Fruit fly (Drosophila melanogaster) whole organism: Measurements from ENCODE around the gene CG15882.

Source experiments
- CG8478 ChIP-seq: fragments of >200 bp; optimal IDR thresholded peaks from 2 replicates; lab custom pipeline; 2018; ENCODE audit warnings: inconsistent platforms
- Dll ChIP-seq: fragments of >200 bp; optimal IDR thresholded peaks from 2 replicates; lab custom pipeline; 2017
- EcR ChIP-seq, 2 experiments: fragments of >200 bp; optimal IDR thresholded peaks; 2 replicates each; lab custom pipeline; 2017; ENCODE audit warnings: missing biosample characterization in 2 of 2, missing genetic modification characterization in 2 of 2, missing genetic modification reagents in 2 of 2
- pan ChIP-seq: fragments of >200 bp; optimal IDR thresholded peaks from 2 replicates; lab custom pipeline; 2017
- psq ChIP-seq: fragments of >200 bp; optimal IDR thresholded peaks from 2 replicates; lab custom pipeline; 2017
- usp ChIP-seq: fragments of >200 bp; optimal IDR thresholded peaks from 2 replicates; lab custom pipeline; 2017; ENCODE audit warnings: missing biosample characterization, missing genetic modification characterization, mixed read lengths

Gene CG15882

DNA sequence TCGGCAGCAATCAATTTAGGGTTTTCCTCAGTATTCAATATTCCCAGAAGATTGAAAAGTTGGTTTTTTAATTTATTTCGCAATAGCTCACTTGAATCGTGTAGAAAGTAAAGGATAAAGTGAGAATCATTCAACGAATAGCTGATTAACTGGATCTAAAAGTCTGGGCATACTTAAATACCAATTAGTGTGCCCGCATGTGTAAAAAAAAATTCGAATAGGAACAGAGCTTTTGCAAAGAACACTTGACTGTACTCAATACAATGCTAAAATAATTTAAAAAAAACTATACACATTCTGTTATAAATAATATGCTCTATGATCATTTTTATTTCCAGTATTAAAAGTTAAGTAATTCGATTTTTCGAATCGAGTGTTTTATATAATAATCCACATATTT is at the start of gene CG15882:
Gene CG15882 (minus strand): TSS at position 101 of the 400 bp plus-strand sequence.
- TF ChIP-seq Dll: no peak
- TF ChIP-seq EcR (GFP tag; optimal IDR thresholded peaks at IDR 0.05; lab: Kevin White, UChicago): no peak
- TF ChIP-seq usp (GFP tag; lab: Kevin White, UChicago): no peak
- TF ChIP-seq psq: no peak
- TF ChIP-seq CG8478: no peak

DNA sequence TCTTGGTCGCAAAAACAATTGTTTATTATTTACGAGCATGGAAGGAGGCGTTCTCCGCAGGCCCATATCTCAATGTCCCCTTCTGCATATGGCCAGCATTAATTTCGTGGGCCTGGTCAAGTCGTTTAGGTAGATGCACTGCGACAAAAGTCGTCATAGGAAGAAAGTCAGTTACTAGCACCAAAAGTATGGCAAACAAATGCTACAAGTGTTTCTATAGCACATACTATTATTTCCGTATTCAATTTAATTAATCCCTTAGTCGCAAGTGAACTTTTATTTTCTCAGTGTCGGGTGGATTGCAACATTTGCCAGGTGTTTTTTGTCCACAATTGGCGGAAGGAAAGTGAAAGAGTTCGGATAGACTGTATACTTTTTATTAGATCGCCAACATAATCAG is 48.8 kb upstream of the CG15882 start:
- TF ChIP-seq usp (GFP tag; lab: Kevin White, UChicago): no peak
- TF ChIP-seq Dll: no peak
- TF ChIP-seq pan (lab: Kevin White, UChicago): no peak
- TF ChIP-seq psq: no peak
- no peak for TF ChIP-seq CG8478
- no peak for TF ChIP-seq EcR (GFP tag; optimal IDR thresholded peaks at IDR 0.05; lab: Kevin White, UChicago)

DNA sequence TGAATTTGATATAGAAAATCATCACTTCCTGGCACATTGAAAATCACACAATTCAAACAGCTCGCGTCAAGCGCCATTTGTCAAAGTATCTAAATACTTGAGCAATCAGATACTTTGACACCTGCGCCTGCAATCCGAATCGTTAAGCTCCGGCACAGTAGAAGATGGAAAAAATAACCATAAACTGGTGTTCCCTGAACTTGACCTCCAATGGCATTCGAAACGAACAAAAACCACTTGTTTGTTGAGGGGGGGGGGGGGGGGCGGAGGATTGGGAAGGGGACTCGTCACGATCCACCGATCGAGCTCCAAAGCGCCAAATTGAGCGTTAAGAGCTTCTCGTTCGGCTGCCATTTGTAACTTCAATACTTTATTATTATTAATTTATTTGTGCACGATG is 47.7 kb upstream of the CG15882 start:
- TF ChIP-seq EcR (GFP tag; optimal IDR thresholded peaks at IDR 0.05; lab: Kevin White, UChicago) (no peak), pan (lab: Kevin White, UChicago) (no peak)

DNA sequence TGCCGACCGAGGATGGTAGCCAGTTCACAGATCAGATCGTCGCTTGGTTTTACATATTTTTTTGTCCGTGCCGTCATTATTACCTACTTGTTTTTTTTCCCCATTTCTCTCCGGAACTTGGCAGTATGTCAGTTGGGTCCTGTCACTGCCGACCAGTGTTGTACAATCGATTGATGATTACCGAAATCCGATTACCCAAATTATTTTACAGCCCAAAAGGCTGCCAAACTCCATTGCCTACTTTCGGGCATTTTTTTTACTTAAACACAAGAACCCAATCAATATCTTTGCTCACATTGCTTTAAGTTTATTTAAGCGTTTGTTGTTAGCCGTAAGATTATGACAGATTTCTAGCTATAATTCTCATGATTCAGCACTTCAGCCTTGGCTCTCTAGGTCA is 46.6 kb upstream of the CG15882 start, which contains the start of gene Inx5:
Gene Inx5 (minus strand): TSS at position 93 of the 400 bp plus-strand sequence.
- TF ChIP-seq CG8478: no peak

DNA sequence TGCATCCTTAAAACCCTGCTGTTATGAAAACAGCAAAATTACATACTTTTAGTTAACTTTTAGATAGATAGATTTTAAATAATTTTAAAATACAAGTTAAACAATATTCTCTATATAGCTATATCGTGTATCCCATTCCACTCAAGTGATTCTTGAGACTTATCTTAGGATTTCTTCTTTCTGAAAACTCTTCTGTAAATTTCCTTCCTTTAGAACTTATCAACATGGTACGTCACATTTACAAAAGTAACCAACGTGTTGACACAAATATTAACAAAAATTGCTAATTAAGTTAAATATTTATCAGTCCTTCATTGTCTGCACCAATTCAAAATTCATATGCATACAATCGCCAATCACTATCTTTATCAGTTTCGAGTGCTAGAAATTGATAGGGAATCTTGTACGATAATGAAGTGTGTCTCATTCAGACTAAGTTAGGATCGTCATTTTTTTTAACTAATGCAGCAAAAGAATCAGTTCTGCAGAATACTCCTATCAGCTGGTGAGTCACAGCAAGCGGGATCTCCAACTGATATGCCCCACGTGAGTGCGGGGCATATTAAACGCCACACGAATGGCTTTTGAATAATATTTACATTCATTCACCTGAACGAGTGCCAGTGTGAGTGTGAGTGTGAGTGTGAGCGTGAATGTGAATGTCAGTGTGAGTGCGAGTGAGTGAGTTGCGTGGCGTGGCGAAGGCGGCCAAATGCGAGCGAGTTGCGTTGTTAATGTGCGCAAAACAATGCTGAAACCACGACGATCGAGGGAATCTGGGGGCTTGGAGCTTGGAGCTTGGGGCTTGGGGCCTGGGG is 43.6 kb upstream of the CG15882 start:
- peak; percentile 84 for TF ChIP-seq pan (lab: Kevin White, UChicago)
- no peak for TF ChIP-seq usp (GFP tag; lab: Kevin White, UChicago)

DNA sequence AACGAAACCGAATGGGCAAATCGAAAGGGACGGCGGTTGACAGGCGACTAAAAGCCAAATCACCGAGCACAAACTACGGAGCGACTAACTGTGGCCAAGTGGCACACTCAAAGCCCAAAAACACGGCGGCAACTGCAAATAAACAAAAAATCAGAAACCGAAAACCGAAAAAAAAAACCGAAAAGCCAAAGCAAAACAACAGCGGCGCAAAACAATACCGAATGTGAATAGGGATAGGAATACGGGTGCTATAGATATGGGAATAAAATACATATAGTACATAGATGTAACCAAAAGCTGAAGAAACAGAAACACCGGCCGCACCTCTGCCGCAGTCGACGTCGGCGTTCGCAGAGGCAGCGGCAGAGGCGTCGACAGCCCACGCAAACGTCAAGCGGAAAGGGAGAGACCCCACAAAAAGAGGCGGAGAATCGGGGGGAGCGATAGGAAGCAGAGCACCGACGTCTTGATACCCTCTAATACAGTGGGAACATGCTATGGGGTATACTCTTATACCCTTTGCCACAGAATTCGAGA is 42.9 kb upstream of the CG15882 start, which contains the start of gene RhoGAP18B:
Gene RhoGAP18B (minus strand): TSS at position 51 of the 537 bp plus-strand sequence.
- no peak for TF ChIP-seq pan (lab: Kevin White, UChicago)
- no peak for TF ChIP-seq psq
- TF ChIP-seq usp (GFP tag; lab: Kevin White, UChicago): no peak
- no peak for TF ChIP-seq CG8478
- TF ChIP-seq EcR (GFP tag; optimal IDR thresholded peaks at IDR 0.05; lab: Kevin White, UChicago): no peak
- no peak for TF ChIP-seq Dll

DNA sequence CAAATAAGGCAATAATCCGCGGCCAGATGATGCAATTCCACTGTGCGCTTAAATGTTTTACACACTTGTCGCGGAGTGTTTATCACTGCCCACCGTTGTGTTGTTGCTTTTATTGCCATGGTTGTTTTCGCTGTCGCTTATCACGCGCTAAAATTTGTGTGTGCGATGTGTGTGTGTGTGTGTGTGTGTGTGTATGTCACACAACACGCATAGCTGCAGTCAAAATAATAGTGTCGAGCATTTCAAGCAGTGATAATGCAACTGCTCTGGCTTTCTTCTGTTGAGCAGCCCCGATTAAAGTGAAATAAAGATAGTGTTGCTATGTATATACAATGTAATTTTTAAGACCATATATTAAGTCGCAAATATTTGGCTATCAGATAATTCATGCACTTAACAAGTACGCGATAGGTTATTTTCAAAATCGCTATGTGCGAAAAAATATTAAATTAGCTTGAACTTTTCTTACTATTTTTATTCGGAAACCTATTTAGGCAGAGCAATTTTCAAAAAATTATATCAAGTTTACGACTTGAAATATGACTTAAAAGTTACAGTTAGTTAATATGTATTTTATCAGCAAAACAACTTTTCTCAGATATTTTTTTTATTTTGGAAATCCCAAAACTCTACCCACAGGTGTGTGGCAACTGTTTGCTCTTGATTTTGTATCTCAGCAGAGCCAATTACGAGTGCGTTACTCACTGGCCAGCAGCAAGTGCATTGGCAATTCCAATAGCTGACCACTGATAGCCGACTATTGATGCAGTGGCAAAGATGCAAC is 42.2 kb upstream of the CG15882 start:
- no peak for TF ChIP-seq CG8478
- no peak for TF ChIP-seq usp (GFP tag; lab: Kevin White, UChicago)
- no peak for TF ChIP-seq Dll
- no peak for TF ChIP-seq psq
- TF ChIP-seq pan (lab: Kevin White, UChicago): no peak

DNA sequence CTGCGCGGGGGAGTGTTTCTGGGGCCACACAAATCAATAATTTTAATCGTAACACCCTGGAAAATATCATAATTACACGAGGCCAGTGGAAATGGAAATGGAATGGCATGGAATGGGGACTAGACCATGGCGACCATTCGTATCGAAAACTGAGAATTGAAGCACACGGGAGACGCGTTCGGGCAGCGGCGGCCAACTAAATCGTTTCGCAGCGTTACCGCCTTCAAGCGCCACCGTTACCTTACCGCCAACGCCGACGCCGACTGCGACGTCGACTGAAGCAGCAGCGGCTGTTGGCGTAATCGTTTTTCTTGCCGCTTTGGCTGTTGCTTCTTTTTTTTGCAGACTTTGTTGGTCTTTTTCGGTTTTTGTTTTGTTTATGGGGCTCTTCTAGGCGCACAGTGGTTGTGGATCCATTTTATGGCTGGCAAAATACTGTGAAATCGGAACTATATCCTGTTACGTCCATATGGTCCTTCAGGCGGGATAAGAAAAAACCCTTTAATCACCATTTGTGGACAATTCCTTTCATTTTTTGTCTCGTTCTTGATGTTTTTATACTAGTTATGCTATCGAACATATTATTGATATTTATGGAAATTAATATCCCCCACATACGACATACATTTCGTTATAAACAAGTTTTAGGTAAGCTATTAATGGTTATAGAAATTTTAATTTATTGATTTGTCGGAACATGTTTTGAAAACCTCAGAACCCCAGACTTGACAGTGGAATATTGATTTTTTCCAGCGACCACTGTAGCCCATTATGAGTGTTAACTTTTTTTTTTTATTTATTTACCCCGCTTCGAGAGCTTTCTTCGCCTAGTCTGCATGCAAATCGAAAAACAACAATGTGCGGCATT is 41.2 kb upstream of the CG15882 start:
- TF ChIP-seq usp (GFP tag; lab: Kevin White, UChicago): no peak
- TF ChIP-seq psq: no peak
- no peak for TF ChIP-seq Dll
- no peak for TF ChIP-seq EcR (GFP tag; optimal IDR thresholded peaks at IDR 0.05; lab: Kevin White, UChicago)
- no peak for TF ChIP-seq CG8478
- no peak for TF ChIP-seq pan (lab: Kevin White, UChicago)

DNA sequence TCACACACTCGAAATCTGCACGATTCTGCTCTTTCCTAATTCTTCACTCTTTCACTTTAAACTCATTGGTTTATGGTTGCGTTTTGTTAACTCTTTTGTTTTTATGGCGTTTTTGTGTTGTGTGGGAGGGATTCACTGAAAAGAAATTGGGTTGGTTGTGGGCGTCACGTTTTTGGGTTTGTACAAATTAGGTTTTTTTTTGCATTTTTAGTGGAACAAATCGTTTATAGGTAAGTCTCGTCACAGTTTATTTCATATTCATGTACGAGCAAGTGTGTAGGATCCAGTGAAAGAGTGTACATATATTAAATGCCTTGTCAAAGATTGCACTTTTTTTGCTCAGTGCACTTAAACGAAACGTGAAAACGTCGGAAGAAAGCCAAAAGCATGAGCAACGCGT is 40.5 kb upstream of the CG15882 start:
- TF ChIP-seq pan (lab: Kevin White, UChicago): no peak
- no peak for TF ChIP-seq CG8478
- no peak for TF ChIP-seq psq
- TF ChIP-seq usp (GFP tag; lab: Kevin White, UChicago): no peak
- TF ChIP-seq Dll: no peak
- no peak for TF ChIP-seq EcR (GFP tag; optimal IDR thresholded peaks at IDR 0.05; lab: Kevin White, UChicago)

DNA sequence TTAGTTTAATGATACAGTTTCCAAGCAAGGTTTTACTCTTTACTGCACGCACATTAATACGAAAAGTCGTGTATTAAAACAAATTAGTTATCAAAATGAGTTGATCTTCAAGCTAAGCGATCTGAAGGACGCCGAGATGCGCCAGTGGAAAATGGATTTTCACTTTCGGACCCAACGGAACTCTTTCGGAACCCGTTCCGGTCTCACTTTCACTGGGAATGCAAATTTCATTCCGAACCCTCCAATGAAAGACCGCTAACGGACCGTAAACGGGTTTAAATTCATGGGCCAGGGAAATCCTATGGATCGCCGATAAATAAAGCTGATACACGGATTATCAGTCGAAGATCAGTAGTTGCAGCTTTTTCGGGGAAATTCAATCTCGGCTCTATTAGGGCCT is 39.3 kb upstream of the CG15882 start:
- no peak for TF ChIP-seq Dll
- no peak for TF ChIP-seq EcR (GFP tag; optimal IDR thresholded peaks at IDR 0.05; lab: Kevin White, UChicago)
- no peak for TF ChIP-seq CG8478
- TF ChIP-seq usp (GFP tag; lab: Kevin White, UChicago): no peak
- no peak for TF ChIP-seq psq
- TF ChIP-seq pan (lab: Kevin White, UChicago): no peak

DNA sequence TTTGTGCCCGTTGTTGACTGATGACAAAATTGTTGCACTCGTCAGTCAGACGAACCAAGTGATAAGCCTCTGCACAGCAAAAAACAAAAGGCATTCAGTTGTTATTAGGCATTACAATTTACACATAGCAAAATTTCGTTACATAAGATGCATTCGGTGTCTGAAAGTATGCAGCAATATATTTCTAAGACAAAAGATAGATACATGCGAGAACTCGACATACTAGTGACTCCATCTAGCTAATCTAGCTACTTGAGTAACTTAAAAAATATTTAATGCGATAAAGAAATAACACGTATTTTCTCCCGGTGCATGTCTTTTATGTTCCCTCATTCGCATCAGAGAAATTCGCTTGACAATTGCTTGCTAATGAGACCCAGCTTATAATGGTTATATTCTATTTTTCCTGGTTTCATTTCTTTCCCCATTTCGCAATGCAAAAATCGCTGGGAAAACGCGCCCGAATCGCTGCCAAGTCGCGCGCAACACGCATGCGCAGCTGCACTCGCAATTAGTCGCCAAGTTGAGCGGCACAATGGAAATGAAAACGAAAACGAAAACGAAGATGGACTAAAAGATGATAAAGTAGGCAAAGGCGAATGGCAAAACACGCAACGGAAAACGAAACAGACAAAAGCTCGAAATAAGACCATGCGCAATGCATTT is 38.2 kb upstream of the CG15882 start:
- no peak for TF ChIP-seq usp (GFP tag; lab: Kevin White, UChicago)
